Fruit fly (Drosophila melanogaster): Measurements from ENCODE around the gene CG5646.
A peak's percentile ranks its signal among the peaks of the same experiment; 100 is the strongest.

Gene CG5646

dm6 chr3R:27553921-27554320 is 7.2 kb downstream of the CG5646 start (continued):
- TF ChIP-seq NK7.1 (GFP tag; optimal IDR thresholded peaks at IDR 0.05) = no peak
- no peak for TF ChIP-seq CG11085 (GFP tag; IDR thresholded peaks at IDR 0.05)
- TF ChIP-seq Fer2 (tag; optimal IDR thresholded peaks at IDR 0.05) = no peak
- 0 out of 2 replicates have a peak, but pooled peaks have one; percentile 31 for TF ChIP-seq aop (GFP tag; IDR thresholded peaks at IDR 0.05)
- no peak for TF ChIP-seq Doc2 (GFP tag; IDR thresholded peaks at IDR 0.05)
- no peak for TF ChIP-seq CG17912 (GFP tag; optimal IDR thresholded peaks at IDR 0.05)
- peak; percentile 13 for TF ChIP-seq Side (GFP tag; optimal IDR thresholded peaks at IDR 0.05)
- TF ChIP-seq CG12219 (GFP tag; optimal IDR thresholded peaks at IDR 0.05) = peak; percentile 17
- TF ChIP-seq CG8290 (GFP tag; optimal IDR thresholded peaks at IDR 0.05) = no peak
- TF ChIP-seq CG8290 (tag; optimal IDR thresholded peaks at IDR 0.05) = no peak
- TF ChIP-seq Max (GFP tag; optimal IDR thresholded peaks at IDR 0.05) = no peak
- no peak for TF ChIP-seq CG8089 (GFP tag; optimal IDR thresholded peaks at IDR 0.05)
- TF ChIP-seq CG8359 (GFP tag; optimal IDR thresholded peaks at IDR 0.05; ENCODE audit: borderline replicate concordance) = no peak
- TF ChIP-seq Lhr (GFP tag; optimal IDR thresholded peaks at IDR 0.05) = no peak
- no peak for TF ChIP-seq Sin3A (optimal IDR thresholded peaks at IDR 0.05)
- no peak for TF ChIP-seq MBD-R2 (GFP tag; IDR thresholded peaks at IDR 0.05)
- TF ChIP-seq Hr39 (optimal IDR thresholded peaks at IDR 0.05) = no peak
- no peak for TF ChIP-seq CG18011 (GFP tag; optimal IDR thresholded peaks at IDR 0.05)
- peak; percentile 8 for TF ChIP-seq org-1 (GFP tag; optimal IDR thresholded peaks at IDR 0.05)
- peak in 1 of 3 experiments; percentile 34 for TF ChIP-seq lola (GFP tag; optimal IDR thresholded peaks at IDR 0.05)
- no peak for TF ChIP-seq CG16863 (GFP tag; optimal IDR thresholded peaks at IDR 0.05)
- peak; percentile 3 for TF ChIP-seq corto (GFP tag; optimal IDR thresholded peaks at IDR 0.05)
- no peak for TF ChIP-seq wek (GFP tag; optimal IDR thresholded peaks at IDR 0.05)
- TF ChIP-seq CG16813 (GFP tag; IDR thresholded peaks at IDR 0.05; ENCODE audit: partially characterized antibody) = no peak
- TF ChIP-seq Dref (GFP tag; IDR thresholded peaks at IDR 0.05) = no peak
- TF ChIP-seq MTF-1 (GFP tag; optimal IDR thresholded peaks at IDR 0.05; ENCODE audit: borderline replicate concordance) = no peak
- TF ChIP-seq Mes4 (GFP tag; optimal IDR thresholded peaks at IDR 0.05) = no peak
- no peak for TF ChIP-seq fd64A (GFP tag; optimal IDR thresholded peaks at IDR 0.05)
- no peak for TF ChIP-seq Bteb2 (GFP tag; optimal IDR thresholded peaks at IDR 0.05)
- TF ChIP-seq trem (tag; optimal IDR thresholded peaks at IDR 0.05) = peak; percentile 16
- TF ChIP-seq CG15514 (GFP tag; optimal IDR thresholded peaks at IDR 0.05) = no peak
- TF ChIP-seq Hr78 (GFP tag; optimal IDR thresholded peaks at IDR 0.05) = no peak
- no peak for TF ChIP-seq CG14965 (GFP tag; optimal IDR thresholded peaks at IDR 0.05; ENCODE audit: borderline replicate concordance)
- peak; percentile 1 for TF ChIP-seq CG12659 (GFP tag; optimal IDR thresholded peaks at IDR 0.05)
- no peak for TF ChIP-seq Lpt (GFP tag; optimal IDR thresholded peaks at IDR 0.05)
- TF ChIP-seq bab2 (GFP tag; optimal IDR thresholded peaks at IDR 0.05) = no peak
- TF ChIP-seq CG14667 (GFP tag; IDR thresholded peaks at IDR 0.05) = no peak
- TF ChIP-seq CG1832 (GFP tag; optimal IDR thresholded peaks at IDR 0.05) = no peak
- TF ChIP-seq ems (GFP tag; optimal IDR thresholded peaks at IDR 0.05) = peak; percentile 2
- peak; percentile 68 for TF ChIP-seq CG10979 (tag; optimal IDR thresholded peaks at IDR 0.05)
- TF ChIP-seq Neu2 (GFP tag; optimal IDR thresholded peaks at IDR 0.05; ENCODE audit: borderline replicate concordance) = no peak
- TF ChIP-seq CG3995 (GFP tag; optimal IDR thresholded peaks at IDR 0.05) = no peak
- no peak for TF ChIP-seq ro (GFP tag; IDR thresholded peaks at IDR 0.05)
- no peak for TF ChIP-seq pzg (GFP tag; optimal IDR thresholded peaks at IDR 0.05)
- peak; percentile 79 for TF ChIP-seq CG17328 (GFP tag; IDR thresholded peaks at IDR 0.05)
- no peak for TF ChIP-seq CG15073 (GFP tag; optimal IDR thresholded peaks at IDR 0.05)
- no peak for TF ChIP-seq Trl (optimal IDR thresholded peaks at IDR 0.05)
- TF ChIP-seq Trl (GFP tag; optimal IDR thresholded peaks at IDR 0.05) = no peak
- no peak for TF ChIP-seq CG9817 (tag; optimal IDR thresholded peaks at IDR 0.05)
- TF ChIP-seq CG2116 (GFP tag; optimal IDR thresholded peaks at IDR 0.05) = no peak
- TF ChIP-seq C15 (GFP tag; IDR thresholded peaks at IDR 0.05) = no peak
- TF ChIP-seq cwo (GFP tag; optimal IDR thresholded peaks at IDR 0.05) = no peak

Data from whole organism, embryonic.